Fruit fly (Drosophila melanogaster): ENCODE data around the gene CG17375.
A peak's percentile ranks its signal among the peaks of the same experiment; 100 is the strongest.

CG17375 gene

dm6 chr2L:6785583-6785982, 20.0 kb downstream of the CG17375 start (continued):
- no peak for TF ChIP-seq CG15011 (GFP tag; optimal IDR thresholded peaks at IDR 0.05)
- TF ChIP-seq CG10147 (GFP tag; optimal IDR thresholded peaks at IDR 0.05), result no peak

- TF ChIP-seq CG3847 (GFP tag; IDR thresholded peaks at IDR 0.05), result no peak
- TF ChIP-seq sqz (GFP tag; optimal IDR thresholded peaks at IDR 0.05), result peak; percentile 43
- peak; percentile 36 for TF ChIP-seq Med (GFP tag)
- TF ChIP-seq sens (GFP tag), result peak; percentile 65
- no peak for TF ChIP-seq tio (GFP tag; optimal IDR thresholded peaks at IDR 0.05)
- no peak for TF ChIP-seq CG18476 (GFP tag; optimal IDR thresholded peaks at IDR 0.05)
- TF ChIP-seq Awh (GFP tag; IDR thresholded peaks at IDR 0.05), result 0 out of 2 replicates have a peak, but pooled peaks have one; percentile 16
These were observed 21.4 kb downstream of the CG17375 start for dm6 chr2L:6784235-6784634.

- TF ChIP-seq ken (GFP tag; IDR thresholded peaks at IDR 0.05), result no peak
- no peak for TF ChIP-seq jing (GFP tag; optimal IDR thresholded peaks at IDR 0.05)
- TF ChIP-seq Jarid2 (GFP tag; optimal IDR thresholded peaks at IDR 0.05), result no peak
- peak; percentile 10; the same call in 1 of the 2 replicates for TF ChIP-seq vvl (GFP tag; IDR thresholded peaks at IDR 0.05)
- TF ChIP-seq HLH4C (GFP tag; IDR thresholded peaks at IDR 0.05; ENCODE audit: partially characterized antibody), result 0 out of 3 replicates have a peak, but pooled peaks have one; percentile 13
- peak; percentile 38 for TF ChIP-seq cg (GFP tag; optimal IDR thresholded peaks at IDR 0.05)
- TF ChIP-seq crol (GFP tag; IDR thresholded peaks at IDR 0.05), result peak; percentile 59
- TF ChIP-seq peb (GFP tag; IDR thresholded peaks at IDR 0.05), result no peak
- peak; percentile 16 for TF ChIP-seq Ets65A (GFP tag)
- TF ChIP-seq CG2199 (GFP tag; IDR thresholded peaks at IDR 0.05), result 0 out of 3 replicates have a peak, but pooled peaks have one; percentile 31
- TF ChIP-seq dysf (GFP tag; IDR thresholded peaks at IDR 0.05), result peak; percentile 23; the same call in 1 of the 3 replicates
- 0 out of 3 replicates have a peak, but pooled peaks have one; percentile 35 for TF ChIP-seq gce (GFP tag; IDR thresholded peaks at IDR 0.05)
- no peak for TF ChIP-seq pzg (GFP tag; optimal IDR thresholded peaks at IDR 0.05)
- TF ChIP-seq Med (GFP tag), result peak; percentile 39
- no peak for TF ChIP-seq sob (GFP tag; IDR thresholded peaks at IDR 0.05)
These were observed 22.2 kb downstream of the CG17375 start for dm6 chr2L:6783395-6783794.

dm6 chr2L:6774853-6775252, 30.7 kb downstream of the CG17375 start:
- TF ChIP-seq Ptx1 (GFP tag; IDR thresholded peaks at IDR 0.05), result no peak
- TF ChIP-seq CG3995 (GFP tag; optimal IDR thresholded peaks at IDR 0.05), result no peak
- TF ChIP-seq lilli (GFP tag; optimal IDR thresholded peaks at IDR 0.05), result no peak
- TF ChIP-seq luna (GFP tag; optimal IDR thresholded peaks at IDR 0.05), result no peak
- peak; percentile 48; the same call in 1 of the 3 replicates for TF ChIP-seq zen2 (GFP tag; IDR thresholded peaks at IDR 0.05; ENCODE audit: partially characterized antibody)
- no peak for TF ChIP-seq mirr (GFP tag; optimal IDR thresholded peaks at IDR 0.05)
- peak; percentile 65 for TF ChIP-seq Scr (GFP tag; IDR thresholded peaks at IDR 0.05; ENCODE audit: partially characterized antibody)
- TF ChIP-seq otp (GFP tag; IDR thresholded peaks at IDR 0.05), result no peak
- TF ChIP-seq NC2β (GFP tag; optimal IDR thresholded peaks at IDR 0.05), result no peak
- no peak for TF ChIP-seq sim (GFP tag; IDR thresholded peaks at IDR 0.05)
- 0 out of 2 replicates have a peak, but pooled peaks have one; percentile 18 for TF ChIP-seq sob (GFP tag; IDR thresholded peaks at IDR 0.05)
- TF ChIP-seq HLH4C (GFP tag; IDR thresholded peaks at IDR 0.05; ENCODE audit: partially characterized antibody), result 0 out of 3 replicates have a peak, but pooled peaks have one; percentile 34
- 0 out of 2 replicates have a peak, but pooled peaks have one; percentile 12 for TF ChIP-seq ssp (GFP tag; IDR thresholded peaks at IDR 0.05)
- peak; percentile 28; the same call in 1 of the 2 replicates for TF ChIP-seq CG2129 (GFP tag; IDR thresholded peaks at IDR 0.05; ENCODE audit: partially characterized antibody)
- peak; percentile 68 for TF ChIP-seq unc-4 (GFP tag; IDR thresholded peaks at IDR 0.05; ENCODE audit: partially characterized antibody)
- TF ChIP-seq CG3847 (GFP tag; IDR thresholded peaks at IDR 0.05), result 0 out of 2 replicates have a peak, but pooled peaks have one; percentile 15
- TF ChIP-seq row (GFP tag; IDR thresholded peaks at IDR 0.05), result peak; percentile 73
- TF ChIP-seq CG17361 (GFP tag; IDR thresholded peaks at IDR 0.05), result no peak
- TF ChIP-seq CG16813 (GFP tag; IDR thresholded peaks at IDR 0.05; ENCODE audit: partially characterized antibody), result peak; percentile 55; the same call in 2 of the 3 replicates
- TF ChIP-seq Doc3 (GFP tag; IDR thresholded peaks at IDR 0.05; ENCODE audit: partially characterized antibody), result peak; percentile 70
- TF ChIP-seq CG4404 (GFP tag; IDR thresholded peaks at IDR 0.05), result no peak
- TF ChIP-seq NFAT (GFP tag; IDR thresholded peaks at IDR 0.05), result no peak
- peak; percentile 66 for TF ChIP-seq CG13287 (GFP tag; IDR thresholded peaks at IDR 0.05; ENCODE audit: partially characterized antibody)
- TF ChIP-seq CG17385 (GFP tag; optimal IDR thresholded peaks at IDR 0.05), result no peak
- peak; percentile 62 for TF ChIP-seq crol (GFP tag; IDR thresholded peaks at IDR 0.05)
- TF ChIP-seq inv (GFP tag; IDR thresholded peaks at IDR 0.05; ENCODE audit: partially characterized antibody), result 0 out of 2 replicates have a peak, but pooled peaks have one; percentile 11
